Fruit fly (Drosophila melanogaster) whole organism, embryonic: ENCODE results near the gene e.

Experiments used
- CG10274 ChIP-seq: fragments of 200-800 bp; sonication (Bioruptor generic); optimal IDR thresholded peaks from 3 replicates; lab custom pipeline; 2017; ENCODE audit warnings: missing biosample characterization, mild to moderate bottlenecking, missing genetic modification characterization
- CG10366 ChIP-seq: fragments of 200-800 bp; sonication (Bioruptor generic); IDR thresholded peaks from 2 replicates; pipeline ENCODE4 v1.3.6; 2022; ENCODE audit warnings: missing biosample characterization, missing genetic modification characterization
- CG12744 ChIP-seq: fragments of 200-800 bp; sonication (Bioruptor generic); optimal IDR thresholded peaks from 2 replicates; lab custom pipeline; 2016; ENCODE audit warnings: missing biosample characterization, missing genetic modification characterization
- CG12769 ChIP-seq: fragments of 200-800 bp; sonication (Bioruptor generic); optimal IDR thresholded peaks from 2 replicates; lab custom pipeline; 2019; ENCODE audit warnings: missing biosample characterization, mild to moderate bottlenecking, missing genetic modification characterization, moderate library complexity
- CG17328 ChIP-seq: fragments of 200-800 bp; sonication (Bioruptor generic); IDR thresholded peaks from 2 replicates; pipeline ENCODE4 v1.3.6; 2022; ENCODE audit warnings: missing biosample characterization, missing genetic modification characterization
- CG17359 ChIP-seq: fragments of 200-800 bp; sonication (Bioruptor generic); optimal IDR thresholded peaks from 3 replicates; lab custom pipeline; 2018; ENCODE audit warnings: missing biosample characterization, mild to moderate bottlenecking, missing genetic modification characterization, moderate library complexity
- CG3407 ChIP-seq: fragments of 200-800 bp; sonication (Bioruptor generic); optimal IDR thresholded peaks from 2 replicates; lab custom pipeline; 2018; ENCODE audit warnings: missing biosample characterization, mild to moderate bottlenecking, missing genetic modification characterization
- CG34224 ChIP-seq: fragments of 200-800 bp; sonication (Bioruptor generic); IDR thresholded peaks from 3 replicates; pipeline ENCODE4 v1.3.6; 2022; ENCODE audit warnings: missing biosample characterization, missing genetic modification characterization; ENCODE audit not compliant: partially characterized antibody
- CG34422 ChIP-seq: fragments of 200-800 bp; sonication (Bioruptor generic); IDR thresholded peaks from 3 replicates; pipeline ENCODE4 v1.3.6; 2022; ENCODE audit warnings: missing biosample characterization, missing genetic modification characterization
- CG3838 ChIP-seq: fragments of 200-800 bp; sonication (Bioruptor generic); optimal IDR thresholded peaks from 3 replicates; lab custom pipeline; 2016; ENCODE audit warnings: missing biosample characterization, missing genetic modification characterization
- CG5245 ChIP-seq: fragments of 200-800 bp; sonication (Bioruptor generic); optimal IDR thresholded peaks from 3 replicates; lab custom pipeline; 2016; ENCODE audit warnings: missing biosample characterization, missing genetic modification characterization
- CG6683 ChIP-seq: fragments of 200-800 bp; sonication (Bioruptor generic); optimal IDR thresholded peaks from 2 replicates; lab custom pipeline; 2017; ENCODE audit warnings: missing biosample characterization, mild to moderate bottlenecking, missing genetic modification characterization, missing genetic modification reagents
- CG7556 ChIP-seq: fragments of 200-800 bp; sonication (Bioruptor generic); optimal IDR thresholded peaks from 2 replicates; lab custom pipeline; 2017; ENCODE audit warnings: missing biosample characterization, mild to moderate bottlenecking, missing genetic modification characterization
- CG8924 ChIP-seq: fragments of 200-800 bp; optimal IDR thresholded peaks from 3 replicates; lab custom pipeline; 2019; ENCODE audit warnings: missing biosample characterization, mild to moderate bottlenecking, missing genetic modification characterization, moderate library complexity
- CkIIα-i1 ChIP-seq: fragments of 200-800 bp; sonication (Bioruptor generic); IDR thresholded peaks from 2 replicates; pipeline ENCODE4 v1.3.6; 2022; ENCODE audit warnings: missing biosample characterization, missing genetic modification characterization
- Gug ChIP-seq: fragments of 200-800 bp; sonication (Bioruptor generic); IDR thresholded peaks from 4 replicates; pipeline ENCODE4 v1.3.6; 2022; ENCODE audit warnings: missing biosample characterization, missing genetic modification characterization
- H15 ChIP-seq: fragments of 200-800 bp; sonication (Bioruptor generic); IDR thresholded peaks from 3 replicates; pipeline ENCODE4 v1.3.6; 2022; ENCODE audit warnings: missing biosample characterization, missing genetic modification characterization
- HLH54F ChIP-seq: fragments of 200-800 bp; sonication (Bioruptor generic); optimal IDR thresholded peaks from 3 replicates; lab custom pipeline; 2016; ENCODE audit warnings: missing biosample characterization, missing genetic modification characterization
- Hr51 ChIP-seq, 2 experiments: fragments of 200-800 bp; sonication (Bioruptor generic); optimal IDR thresholded peaks; 2 replicates in 1 of 2; 3 replicates in 1 of 2; lab custom pipeline; 2016 to 2018; ENCODE audit warnings: missing biosample characterization in 2 of 2, missing genetic modification characterization in 2 of 2, mild to moderate bottlenecking in 1 of 2, moderate library complexity in 1 of 2
- Lhr ChIP-seq: fragments of 200-800 bp; sonication (Bioruptor generic); optimal IDR thresholded peaks from 3 replicates; lab custom pipeline; 2017; ENCODE audit warnings: mild to moderate bottlenecking, missing biosample characterization, missing genetic modification reagents, missing genetic modification characterization
- MTF-1 ChIP-seq: fragments of 200-800 bp; sonication (Bioruptor generic); optimal IDR thresholded peaks from 2 replicates; lab custom pipeline; 2018; ENCODE audit warnings: missing biosample characterization, mild to moderate bottlenecking, missing genetic modification characterization, borderline replicate concordance
- Mes4 ChIP-seq: fragments of 200-800 bp; sonication (Bioruptor generic); optimal IDR thresholded peaks from 2 replicates; lab custom pipeline; 2016; ENCODE audit warnings: missing biosample characterization, missing genetic modification characterization
- Mrtf ChIP-seq: fragments of 200-800 bp; sonication (Bioruptor generic); IDR thresholded peaks from 3 replicates; pipeline ENCODE4 v1.3.6; 2022; ENCODE audit warnings: missing biosample characterization, missing genetic modification characterization
- ase ChIP-seq: fragments of 200-800 bp; sonication (Bioruptor generic); IDR thresholded peaks from 3 replicates; pipeline ENCODE4 v1.3.6; 2022; ENCODE audit warnings: missing biosample characterization, missing genetic modification characterization
- ato ChIP-seq: fragments of 200-800 bp; sonication (Bioruptor generic); IDR thresholded peaks from 2 replicates; pipeline ENCODE4 v1.3.6; 2022; ENCODE audit warnings: missing biosample characterization, missing genetic modification characterization; ENCODE audit not compliant: partially characterized antibody
- bbx ChIP-seq: fragments of 200-800 bp; sonication (Bioruptor generic); IDR thresholded peaks from 2 replicates; pipeline ENCODE4 v1.3.6; 2022; ENCODE audit warnings: missing biosample characterization, missing genetic modification characterization; ENCODE audit not compliant: partially characterized antibody
- cato ChIP-seq: fragments of 200-800 bp; sonication (Bioruptor generic); optimal IDR thresholded peaks from 2 replicates; lab custom pipeline; 2016; ENCODE audit warnings: missing biosample characterization, missing genetic modification characterization, borderline replicate concordance
- dan ChIP-seq: fragments of 200-800 bp; sonication (Bioruptor generic); IDR thresholded peaks from 2 replicates; pipeline ENCODE4 v1.3.6; 2022; ENCODE audit warnings: missing biosample characterization, missing genetic modification characterization
- dpn ChIP-seq, 2 experiments: fragments of 200-800 bp; sonication (Bioruptor generic); optimal IDR thresholded peaks; 3 replicates each; lab custom pipeline; 2016; ENCODE audit warnings: missing biosample characterization in 2 of 2, missing genetic modification characterization in 2 of 2
- ems ChIP-seq: fragments of 200-800 bp; sonication (Bioruptor generic); optimal IDR thresholded peaks from 3 replicates; lab custom pipeline; 2016; ENCODE audit warnings: missing biosample characterization, missing genetic modification characterization
- fd3F ChIP-seq: fragments of 200-800 bp; sonication (Bioruptor generic); optimal IDR thresholded peaks from 2 replicates; lab custom pipeline; 2018; ENCODE audit warnings: missing biosample characterization, mild to moderate bottlenecking, missing genetic modification characterization, moderate library complexity
- fd96Cb ChIP-seq: fragments of 200-800 bp; sonication (Bioruptor generic); optimal IDR thresholded peaks from 2 replicates; lab custom pipeline; 2018; ENCODE audit warnings: missing biosample characterization, mild to moderate bottlenecking, missing genetic modification characterization, moderate library complexity
- fru ChIP-seq: fragments of >200 bp; optimal IDR thresholded peaks from 2 replicates; lab custom pipeline; 2017
- gcm2 ChIP-seq: fragments of 200-800 bp; sonication (Bioruptor generic); optimal IDR thresholded peaks from 2 replicates; lab custom pipeline; 2016; ENCODE audit warnings: missing biosample characterization, missing genetic modification characterization
- lmd ChIP-seq: fragments of 200-800 bp; sonication (Bioruptor generic); IDR thresholded peaks from 2 replicates; pipeline ENCODE4 v1.3.6; 2022; ENCODE audit warnings: missing biosample characterization, missing genetic modification characterization
- luna ChIP-seq: fragments of 200-800 bp; sonication (Bioruptor generic); optimal IDR thresholded peaks from 2 replicates; lab custom pipeline; 2016; ENCODE audit warnings: missing biosample characterization, missing genetic modification characterization
- odd ChIP-seq: fragments of 200-800 bp; sonication (Bioruptor generic); optimal IDR thresholded peaks from 2 replicates; lab custom pipeline; 2017; ENCODE audit warnings: missing biosample characterization, mild to moderate bottlenecking, missing genetic modification characterization
- otp ChIP-seq: fragments of 200-800 bp; sonication (Bioruptor generic); IDR thresholded peaks from 3 replicates; pipeline ENCODE4, ENCODE4 v1.3.6; 2022; ENCODE audit warnings: missing biosample characterization, missing genetic modification characterization
- p53 ChIP-seq: fragments of 200-800 bp; sonication (Bioruptor generic); optimal IDR thresholded peaks from 2 replicates; lab custom pipeline; 2016; ENCODE audit warnings: missing biosample characterization, missing genetic modification characterization
- row ChIP-seq: fragments of 200-800 bp; sonication (Bioruptor generic); IDR thresholded peaks from 3 replicates; pipeline ENCODE4 v1.3.6; 2022; ENCODE audit warnings: missing biosample characterization, missing genetic modification characterization
- sens-2 ChIP-seq: fragments of 200-800 bp; sonication (Bioruptor generic); IDR thresholded peaks from 2 replicates; pipeline ENCODE4 v1.3.6; 2022; ENCODE audit warnings: missing biosample characterization, missing genetic modification characterization
- stc ChIP-seq: fragments of 200-800 bp; sonication (Bioruptor generic); IDR thresholded peaks from 2 replicates; pipeline ENCODE4 v1.3.6; 2022; ENCODE audit warnings: missing biosample characterization, missing genetic modification characterization
- stwl ChIP-seq: fragments of 200-800 bp; sonication (Bioruptor generic); optimal IDR thresholded peaks from 3 replicates; lab custom pipeline; 2018; ENCODE audit warnings: missing biosample characterization, mild to moderate bottlenecking, missing genetic modification characterization, moderate library complexity
- sug ChIP-seq: fragments of 200-800 bp; optimal IDR thresholded peaks from 2 replicates; lab custom pipeline; 2019; ENCODE audit warnings: missing biosample characterization, mild to moderate bottlenecking, missing genetic modification characterization, moderate library complexity
- toy ChIP-seq: fragments of 200-800 bp; sonication (Bioruptor generic); IDR thresholded peaks from 2 replicates; pipeline ENCODE4 v1.3.6; 2022; ENCODE audit warnings: missing biosample characterization, missing genetic modification characterization
- trh ChIP-seq: fragments of 200-800 bp; sonication (Bioruptor generic); optimal IDR thresholded peaks from 2 replicates; lab custom pipeline; 2016; ENCODE audit warnings: missing biosample characterization, missing genetic modification characterization
- ttk ChIP-seq: fragments of 200-800 bp; sonication (Bioruptor generic); IDR thresholded peaks from 2 replicates; pipeline ENCODE4 v2.1.2; 2022; ENCODE audit warnings: missing biosample characterization, missing genetic modification characterization
- tx ChIP-seq: fragments of 200-800 bp; sonication (Bioruptor generic); optimal IDR thresholded peaks from 2 replicates; lab custom pipeline; 2016; ENCODE audit warnings: missing biosample characterization, missing genetic modification characterization
- unc-4 ChIP-seq: fragments of 200-800 bp; sonication (Bioruptor generic); IDR thresholded peaks from 2 replicates; pipeline ENCODE4 v1.3.6; 2022; ENCODE audit warnings: missing biosample characterization, missing genetic modification characterization; ENCODE audit not compliant: partially characterized antibody

The e gene

dm6 chr3R:21184373-21185132 is 52.4 kb downstream of the e start (continued):
- TF ChIP-seq MTF-1 (GFP tag; lab: Kevin White, UChicago) = peak; percentile 83
- TF ChIP-seq Mes4 (GFP tag; lab: Kevin White, UChicago) = peak; percentile 66
- TF ChIP-seq dan = no peak
- peak; percentile 63 to 73 for TF ChIP-seq Hr51 (GFP tag; optimal IDR thresholded peaks at IDR 0.05; lab: Kevin White, UChicago)
- TF ChIP-seq ato (GFP tag; lab: Robert Waterston, UW) = 0 out of 2 replicates have a peak, but pooled peaks have one; percentile 34
- peak; percentile 39 for TF ChIP-seq CG8924 (tag; lab: Kevin White, UChicago)
- TF ChIP-seq cato (GFP tag; lab: Kevin White, UChicago) = peak; percentile 62
- peak; percentile 55 for TF ChIP-seq fd96Cb (tag; lab: Kevin White, UChicago)
- TF ChIP-seq stc (GFP tag; lab: Robert Waterston, UW) = 0 out of 2 replicates have a peak, but pooled peaks have one; percentile 44
- TF ChIP-seq CG12744 (GFP tag; lab: Kevin White, UChicago) = peak; percentile 72
- TF ChIP-seq CG3838 (GFP tag; lab: Kevin White, UChicago) = peak; percentile 49
- peak; percentile 4 for TF ChIP-seq fd3F (GFP tag; lab: Kevin White, UChicago)
- TF ChIP-seq CG12769 (tag; lab: Kevin White, UChicago) = peak; percentile 66
- TF ChIP-seq CG10366 = peak; percentile 61
- TF ChIP-seq CG7556 = no peak
- TF ChIP-seq Mrtf (GFP tag; lab: Robert Waterston, UW) = peak; percentile 58; the same call in 1 of the 3 replicates
- peak; percentile 35; the same call in 1 of the 3 replicates for TF ChIP-seq row (GFP tag; lab: Robert Waterston, UW)
- peak; percentile 58 for TF ChIP-seq tx (GFP tag; lab: Kevin White, UChicago)
- peak; percentile 66 for TF ChIP-seq p53 (GFP tag; lab: Kevin White, UChicago)
- TF ChIP-seq unc-4 = no peak
- no peak for TF ChIP-seq fru (lab: Kevin White, UChicago)
- TF ChIP-seq ase (GFP tag; lab: Robert Waterston, UW) = peak; percentile 70; the same call in 2 of the 3 replicates
- TF ChIP-seq luna (GFP tag; lab: Kevin White, UChicago) = peak; percentile 2
- peak; percentile 52; the same call in 1 of the 2 replicates for TF ChIP-seq sens-2 (GFP tag; lab: Robert Waterston, UW)
- TF ChIP-seq CG6683 (GFP tag; lab: Kevin White, UChicago) = peak; percentile 47
- TF ChIP-seq CG17359 = peak; percentile 67
- TF ChIP-seq dpn (GFP tag; optimal IDR thresholded peaks at IDR 0.05; lab: Kevin White, UChicago) = peak; percentile 78 to 79
- no peak for TF ChIP-seq CkIIα-i1 (GFP tag; lab: Robert Waterston, UW)
- TF ChIP-seq CG17328 = peak; percentile 75
- peak; percentile 63 for TF ChIP-seq CG10274 (GFP tag; lab: Kevin White, UChicago)
- peak; percentile 77 for TF ChIP-seq CG5245 (GFP tag; lab: Kevin White, UChicago)
- peak; percentile 70 for TF ChIP-seq ems (GFP tag; lab: Kevin White, UChicago)
- peak; percentile 61 for TF ChIP-seq gcm2 (GFP tag; lab: Kevin White, UChicago)
- peak; percentile 50; the same call in 1 of the 2 replicates for TF ChIP-seq bbx (GFP tag; lab: Robert Waterston, UW)
- TF ChIP-seq odd (GFP tag; lab: Kevin White, UChicago) = peak; percentile 65
- TF ChIP-seq lmd (GFP tag; lab: Robert Waterston, UW) = peak; percentile 73
- TF ChIP-seq sug (tag; lab: Kevin White, UChicago) = peak; percentile 68
- peak; percentile 76 for TF ChIP-seq stwl
- no peak for TF ChIP-seq trh (GFP tag; lab: Kevin White, UChicago)
- no peak for TF ChIP-seq toy (GFP tag; lab: Robert Waterston, UW)
- peak; percentile 87 for TF ChIP-seq Lhr (GFP tag; lab: Kevin White, UChicago)
- peak; percentile 70 for TF ChIP-seq CG3407
- peak; percentile 80 for TF ChIP-seq CG34422 (GFP tag; lab: Robert Waterston, UW)
- TF ChIP-seq H15 (GFP tag; lab: Robert Waterston, UW) = peak; percentile 73
- no peak for TF ChIP-seq CG34224 (GFP tag; lab: Robert Waterston, UW)
- peak; percentile 55; the same call in 1 of the 3 replicates for TF ChIP-seq otp (GFP tag; lab: Robert Waterston, UW)
- TF ChIP-seq ttk (GFP tag; lab: Robert Waterston, UW) = peak; percentile 73
- TF ChIP-seq HLH54F = peak; percentile 77
- peak; percentile 35; the same call in 1 of the 4 replicates for TF ChIP-seq Gug (GFP tag; lab: Robert Waterston, UW)
